Fruit fly (Drosophila melanogaster) whole organism, embryonic: ENCODE results near the gene syd.

ENCODE experiments used
- BtbVII ChIP-seq: fragments of 200-800 bp; sonication (Bioruptor generic); optimal IDR thresholded peaks from 3 replicates; lab custom pipeline; 2017; ENCODE audit warnings: missing biosample characterization, mild to moderate bottlenecking, missing genetic modification characterization
- CG12744 ChIP-seq: fragments of 200-800 bp; sonication (Bioruptor generic); optimal IDR thresholded peaks from 2 replicates; lab custom pipeline; 2016; ENCODE audit warnings: missing biosample characterization, missing genetic modification characterization
- CG12942 ChIP-seq: fragments of 200-800 bp; sonication (Bioruptor generic); optimal IDR thresholded peaks from 3 replicates; lab custom pipeline; 2016; ENCODE audit warnings: missing biosample characterization, missing genetic modification characterization
- CG17612 ChIP-seq: fragments of 200-800 bp; sonication (Bioruptor generic); IDR thresholded peaks from 2 replicates; pipeline ENCODE4 v1.3.6; 2022; ENCODE audit warnings: missing biosample characterization, missing genetic modification characterization
- CG17829 ChIP-seq: fragments of 200-800 bp; optimal IDR thresholded peaks from 2 replicates; lab custom pipeline; 2019; ENCODE audit warnings: missing biosample characterization, mild to moderate bottlenecking, missing genetic modification characterization, moderate library complexity
- CG18011 ChIP-seq: fragments of 200-800 bp; sonication (Bioruptor generic); optimal IDR thresholded peaks from 2 replicates; lab custom pipeline; 2017; ENCODE audit warnings: missing biosample characterization, missing genetic modification characterization, mild to moderate bottlenecking, moderate library complexity, missing genotype
- CG2875 ChIP-seq: fragments of 200-800 bp; sonication (Bioruptor generic); optimal IDR thresholded peaks from 2 replicates; lab custom pipeline; 2017; ENCODE audit warnings: missing biosample characterization, mild to moderate bottlenecking, missing genetic modification characterization, missing genetic modification reagents
- CG4617 ChIP-seq: fragments of 200-800 bp; sonication (Bioruptor generic); optimal IDR thresholded peaks from 3 replicates; lab custom pipeline; 2016; ENCODE audit warnings: missing biosample characterization, missing genetic modification characterization, borderline replicate concordance
- CG5180 ChIP-seq: fragments of 200-800 bp; sonication (Bioruptor generic); optimal IDR thresholded peaks from 3 replicates; lab custom pipeline; 2017; ENCODE audit warnings: missing biosample characterization, missing genetic modification characterization, mild to moderate bottlenecking, moderate library complexity, missing genetic modification reagents
- CG5245 ChIP-seq: fragments of 200-800 bp; sonication (Bioruptor generic); optimal IDR thresholded peaks from 3 replicates; lab custom pipeline; 2016; ENCODE audit warnings: missing biosample characterization, missing genetic modification characterization
- CG6175 ChIP-seq: fragments of 200-800 bp; sonication (Bioruptor generic); IDR thresholded peaks from 3 replicates; pipeline ENCODE4 v1.3.6; 2022; ENCODE audit warnings: missing biosample characterization, missing genetic modification characterization
- CG6654 ChIP-seq: fragments of 200-800 bp; sonication (Bioruptor generic); optimal IDR thresholded peaks from 2 replicates; lab custom pipeline; 2017; ENCODE audit warnings: missing biosample characterization, mild to moderate bottlenecking, missing genetic modification characterization
- CG6683 ChIP-seq: fragments of 200-800 bp; sonication (Bioruptor generic); optimal IDR thresholded peaks from 2 replicates; lab custom pipeline; 2017; ENCODE audit warnings: missing biosample characterization, mild to moderate bottlenecking, missing genetic modification characterization, missing genetic modification reagents
- CG6813 ChIP-seq: fragments of 200-800 bp; sonication (Bioruptor generic); optimal IDR thresholded peaks from 2 replicates; lab custom pipeline; 2017; ENCODE audit warnings: missing biosample characterization, missing genetic modification characterization, mild to moderate bottlenecking, moderate library complexity, missing genetic modification reagents
- CG8281 ChIP-seq: fragments of 200-800 bp; sonication (Bioruptor generic); optimal IDR thresholded peaks from 2 replicates; lab custom pipeline; 2018; ENCODE audit warnings: missing biosample characterization, mild to moderate bottlenecking, missing genetic modification characterization, moderate library complexity
- CG8765 ChIP-seq: fragments of 200-800 bp; sonication (Bioruptor generic); IDR thresholded peaks from 2 replicates; pipeline ENCODE4 v1.3.6; 2022; ENCODE audit warnings: missing biosample characterization, missing genetic modification characterization
- CG8944 ChIP-seq: fragments of 200-800 bp; sonication (Bioruptor generic); optimal IDR thresholded peaks from 3 replicates; lab custom pipeline; 2016; ENCODE audit warnings: missing biosample characterization, missing genetic modification characterization
- Dip3 ChIP-seq: fragments of 200-800 bp; sonication (Bioruptor generic); optimal IDR thresholded peaks from 3 replicates; lab custom pipeline; 2016; ENCODE audit warnings: missing biosample characterization, missing genetic modification characterization
- E2f2 ChIP-seq: fragments of 200-800 bp; sonication (Bioruptor generic); IDR thresholded peaks from 2 replicates; pipeline ENCODE4 v1.3.6; 2022; ENCODE audit warnings: missing biosample characterization, missing genetic modification characterization
- Ets97D ChIP-seq: fragments of 200-800 bp; sonication (Bioruptor generic); optimal IDR thresholded peaks from 3 replicates; lab custom pipeline; 2016; ENCODE audit warnings: missing biosample characterization, missing genetic modification characterization
- HLH54F ChIP-seq: fragments of 200-800 bp; sonication (Bioruptor generic); optimal IDR thresholded peaks from 3 replicates; lab custom pipeline; 2016; ENCODE audit warnings: missing biosample characterization, missing genetic modification characterization
- Hr39 ChIP-seq: fragments of >200 bp; optimal IDR thresholded peaks from 2 replicates; lab custom pipeline; 2017
- NfI ChIP-seq: fragments of 200-800 bp; sonication (Bioruptor generic); optimal IDR thresholded peaks from 3 replicates; lab custom pipeline; 2018; ENCODE audit warnings: missing biosample characterization, mild to moderate bottlenecking, missing genetic modification characterization, moderate library complexity
- Pdp1 ChIP-seq, 2 experiments: fragments of 200-800 bp; sonication (Bioruptor generic); optimal IDR thresholded peaks; 3 replicates each; lab custom pipeline; 2016; ENCODE audit warnings: missing biosample characterization in 2 of 2, missing genetic modification characterization in 2 of 2, mild to moderate bottlenecking in 1 of 2, moderate library complexity in 1 of 2
- Poxn ChIP-seq: fragments of 200-800 bp; sonication (Bioruptor generic); IDR thresholded peaks from 2 replicates; pipeline ENCODE4 v1.3.6; 2022; ENCODE audit warnings: missing biosample characterization, missing genetic modification characterization
- Ptx1 ChIP-seq: fragments of 200-800 bp; sonication (Bioruptor generic); IDR thresholded peaks from 2 replicates; pipeline ENCODE4 v1.3.6; 2022; ENCODE audit warnings: missing biosample characterization, missing genetic modification characterization
- Sox100B ChIP-seq: fragments of 200-800 bp; sonication (Bioruptor generic); optimal IDR thresholded peaks from 3 replicates; lab custom pipeline; 2018; ENCODE audit warnings: missing biosample characterization, mild to moderate bottlenecking, missing genetic modification characterization
- abd-A ChIP-seq: fragments of 200-800 bp; sonication (Bioruptor generic); optimal IDR thresholded peaks from 3 replicates; lab custom pipeline; 2019; ENCODE audit warnings: missing biosample characterization, mild to moderate bottlenecking, missing genetic modification characterization, moderate library complexity
- ap ChIP-seq: fragments of 200-800 bp; sonication (Bioruptor generic); IDR thresholded peaks from 2 replicates; pipeline ENCODE4 v1.3.6; 2022; ENCODE audit warnings: missing biosample characterization, missing genetic modification characterization
- ase ChIP-seq: fragments of 200-800 bp; sonication (Bioruptor generic); IDR thresholded peaks from 3 replicates; pipeline ENCODE4 v1.3.6; 2022; ENCODE audit warnings: missing biosample characterization, missing genetic modification characterization
- bowl ChIP-seq: fragments of 200-800 bp; sonication (Bioruptor generic); IDR thresholded peaks from 2 replicates; pipeline ENCODE4 v1.3.6; 2022; ENCODE audit warnings: missing biosample characterization, missing genetic modification characterization
- cato ChIP-seq: fragments of 200-800 bp; sonication (Bioruptor generic); optimal IDR thresholded peaks from 2 replicates; lab custom pipeline; 2016; ENCODE audit warnings: missing biosample characterization, missing genetic modification characterization, borderline replicate concordance
- croc ChIP-seq: fragments of 200-800 bp; sonication (Bioruptor generic); conservative IDR thresholded peaks from 3 replicates; pipeline ENCODE4 v1.3.6; 2022; ENCODE audit warnings: missing biosample characterization, missing genetic modification characterization
- dmrt11E ChIP-seq: fragments of 200-800 bp; sonication (Bioruptor generic); optimal IDR thresholded peaks from 3 replicates; lab custom pipeline; 2018; ENCODE audit warnings: missing biosample characterization, mild to moderate bottlenecking, missing genetic modification characterization, moderate library complexity
- en ChIP-seq: fragments of 200-800 bp; sonication (Bioruptor generic); optimal IDR thresholded peaks from 2 replicates; lab custom pipeline; 2016; ENCODE audit warnings: missing biosample characterization, missing genetic modification characterization
- gcm2 ChIP-seq: fragments of 200-800 bp; sonication (Bioruptor generic); optimal IDR thresholded peaks from 2 replicates; lab custom pipeline; 2016; ENCODE audit warnings: missing biosample characterization, missing genetic modification characterization
- gem ChIP-seq: fragments of 200-800 bp; sonication (Bioruptor generic); optimal IDR thresholded peaks from 2 replicates; lab custom pipeline; 2019; ENCODE audit warnings: missing biosample characterization, mild to moderate bottlenecking, missing genetic modification characterization, moderate library complexity
- grn ChIP-seq: fragments of 200-800 bp; sonication (Bioruptor generic); optimal IDR thresholded peaks from 3 replicates; lab custom pipeline; 2017; ENCODE audit warnings: missing biosample characterization, missing genetic modification characterization
- hth ChIP-seq: fragments of >200 bp; optimal IDR thresholded peaks from 2 replicates; lab custom pipeline; 2017; ENCODE audit warnings: inconsistent platforms
- ind ChIP-seq: fragments of 200-800 bp; sonication (Bioruptor generic); optimal IDR thresholded peaks from 3 replicates; lab custom pipeline; 2016; ENCODE audit warnings: missing biosample characterization, missing genetic modification characterization
- knrl ChIP-seq: fragments of 200-800 bp; sonication (Bioruptor generic); IDR thresholded peaks from 3 replicates; pipeline ENCODE4 v1.3.6; 2022; ENCODE audit warnings: missing biosample characterization, missing genetic modification characterization; ENCODE audit not compliant: partially characterized antibody
- lbe ChIP-seq: fragments of 200-800 bp; sonication (Bioruptor generic); optimal IDR thresholded peaks from 2 replicates; lab custom pipeline; 2016; ENCODE audit warnings: missing biosample characterization, mild to moderate bottlenecking, missing genetic modification characterization
- lilli ChIP-seq: fragments of 200-800 bp; sonication (Bioruptor generic); optimal IDR thresholded peaks from 3 replicates; lab custom pipeline; 2016; ENCODE audit warnings: missing biosample characterization, missing genetic modification characterization
- odd ChIP-seq: fragments of 200-800 bp; sonication (Bioruptor generic); optimal IDR thresholded peaks from 2 replicates; lab custom pipeline; 2017; ENCODE audit warnings: missing biosample characterization, mild to moderate bottlenecking, missing genetic modification characterization
- otp ChIP-seq: fragments of 200-800 bp; sonication (Bioruptor generic); IDR thresholded peaks from 3 replicates; pipeline ENCODE4, ENCODE4 v1.3.6; 2022; ENCODE audit warnings: missing biosample characterization, missing genetic modification characterization
- pho ChIP-seq: fragments of 200-800 bp; sonication (Bioruptor generic); optimal IDR thresholded peaks from 2 replicates; lab custom pipeline; 2016; ENCODE audit warnings: missing biosample characterization, missing genetic modification characterization
- salm ChIP-seq: fragments of 200-800 bp; sonication (Bioruptor generic); optimal IDR thresholded peaks from 2 replicates; lab custom pipeline; 2018; ENCODE audit warnings: missing biosample characterization, mild to moderate bottlenecking, missing genetic modification characterization
- sens-2 ChIP-seq: fragments of 200-800 bp; sonication (Bioruptor generic); IDR thresholded peaks from 2 replicates; pipeline ENCODE4 v1.3.6; 2022; ENCODE audit warnings: missing biosample characterization, missing genetic modification characterization
- sr ChIP-seq: fragments of 200-800 bp; sonication (Bioruptor generic); IDR thresholded peaks from 3 replicates; pipeline ENCODE4 v1.3.6; 2022; ENCODE audit warnings: missing biosample characterization, missing genetic modification characterization
- tup ChIP-seq: fragments of 200-800 bp; sonication (Bioruptor generic); optimal IDR thresholded peaks from 2 replicates; lab custom pipeline; 2016; ENCODE audit warnings: missing biosample characterization, mild to moderate bottlenecking, missing genetic modification characterization, moderate library complexity
- zen ChIP-seq: fragments of 200-800 bp; sonication (Bioruptor generic); optimal IDR thresholded peaks from 3 replicates; lab custom pipeline; 2018; ENCODE audit warnings: missing biosample characterization, mild to moderate bottlenecking, missing genetic modification characterization, moderate library complexity

syd gene

DNA sequence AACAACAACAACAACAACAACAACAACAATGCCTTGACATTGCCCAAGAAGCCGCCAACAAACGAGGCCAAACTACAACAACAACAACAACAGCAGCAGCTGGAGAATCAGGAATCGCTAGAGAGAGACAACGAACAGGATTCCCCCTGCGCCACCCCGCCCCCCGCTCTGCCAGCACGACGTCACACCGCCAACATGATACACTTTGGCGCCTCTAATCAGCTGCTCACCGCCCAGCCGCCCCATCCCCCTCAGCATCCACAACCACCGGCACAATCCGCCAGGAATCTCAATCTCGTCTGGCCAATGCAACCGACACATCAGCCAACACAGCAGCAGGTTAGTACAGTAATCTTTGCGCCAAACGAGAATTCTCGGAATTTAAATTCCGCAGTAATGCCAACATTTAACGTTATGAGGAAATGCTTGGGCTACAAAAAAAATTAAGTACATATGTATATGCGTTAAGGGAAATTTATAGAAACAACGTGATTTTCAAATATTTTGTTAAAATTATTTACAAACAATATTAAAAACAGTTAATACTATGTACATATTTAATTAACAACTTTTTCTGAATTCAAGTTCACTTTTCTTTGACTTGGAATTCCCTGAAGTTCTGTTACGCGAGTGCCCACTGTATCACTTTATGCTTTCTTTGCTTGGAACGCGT, 66.1 kb downstream of the syd start (continued):
- no peak for TF ChIP-seq ap (GFP tag; lab: Robert Waterston, UW)
- TF ChIP-seq lilli (GFP tag; lab: Kevin White, UChicago) = no peak
- TF ChIP-seq CG4617 (GFP tag; lab: Kevin White, UChicago) = no peak
- TF ChIP-seq CG5180 (GFP tag; lab: Kevin White, UChicago) = no peak
- no peak for TF ChIP-seq Hr39
- no peak for TF ChIP-seq pho (GFP tag; lab: Kevin White, UChicago)
- TF ChIP-seq BtbVII = no peak
- no peak for TF ChIP-seq en
- no peak for TF ChIP-seq cato (GFP tag; lab: Kevin White, UChicago)
- TF ChIP-seq gcm2 (GFP tag; lab: Kevin White, UChicago) = no peak
- TF ChIP-seq CG8281 (tag; lab: Kevin White, UChicago) = no peak
- TF ChIP-seq croc (GFP tag; lab: Robert Waterston, UW) = no peak
- no peak for TF ChIP-seq CG12942 (GFP tag; lab: Kevin White, UChicago)
- no peak for TF ChIP-seq ind (GFP tag; lab: Kevin White, UChicago)
- no peak for TF ChIP-seq Pdp1 (GFP tag; optimal IDR thresholded peaks at IDR 0.05; lab: Kevin White, UChicago)
- TF ChIP-seq ase = no peak
- no peak for TF ChIP-seq tup (GFP tag; lab: Kevin White, UChicago)
- TF ChIP-seq zen (tag; lab: Kevin White, UChicago) = no peak
- no peak for TF ChIP-seq sr
- TF ChIP-seq gem (tag; lab: Kevin White, UChicago) = peak; percentile 66
- TF ChIP-seq CG6683 (GFP tag; lab: Kevin White, UChicago) = no peak
- no peak for TF ChIP-seq abd-A (tag; lab: Kevin White, UChicago)
- no peak for TF ChIP-seq hth (lab: Kevin White, UChicago)
- no peak for TF ChIP-seq Dip3 (GFP tag; lab: Kevin White, UChicago)
- TF ChIP-seq CG8944 = no peak
- TF ChIP-seq salm (tag; lab: Kevin White, UChicago) = no peak
- no peak for TF ChIP-seq CG8765 (GFP tag; lab: Robert Waterston, UW)
- no peak for TF ChIP-seq odd (GFP tag; lab: Kevin White, UChicago)
- no peak for TF ChIP-seq sens-2 (GFP tag; lab: Robert Waterston, UW)
- TF ChIP-seq lbe (GFP tag; lab: Kevin White, UChicago) = no peak
- TF ChIP-seq Ptx1 (GFP tag; lab: Robert Waterston, UW) = peak; percentile 59; the same call in 1 of the 2 replicates
- no peak for TF ChIP-seq CG6175 (GFP tag; lab: Robert Waterston, UW)
- TF ChIP-seq NfI (GFP tag; lab: Kevin White, UChicago) = peak; percentile 13
- TF ChIP-seq E2f2 = peak; percentile 31; the same call in 1 of the 2 replicates
- TF ChIP-seq otp (GFP tag; lab: Robert Waterston, UW) = no peak
- no peak for TF ChIP-seq CG17612 (GFP tag; lab: Robert Waterston, UW)
- TF ChIP-seq grn (GFP tag; lab: Kevin White, UChicago) = no peak
- TF ChIP-seq CG2875 = peak; percentile 43
- no peak for TF ChIP-seq CG18011 (GFP tag; lab: Kevin White, UChicago)
- peak; percentile 50 for TF ChIP-seq Sox100B
- TF ChIP-seq CG6654 (GFP tag; lab: Kevin White, UChicago) = no peak
- no peak for TF ChIP-seq CG12744 (GFP tag; lab: Kevin White, UChicago)
- no peak for TF ChIP-seq CG6813 (GFP tag; lab: Kevin White, UChicago)
- no peak for TF ChIP-seq Ets97D
- no peak for TF ChIP-seq knrl (GFP tag; lab: Robert Waterston, UW)
- no peak for TF ChIP-seq Poxn (GFP tag; lab: Robert Waterston, UW)
- 0 out of 2 replicates have a peak, but pooled peaks have one; percentile 16 for TF ChIP-seq bowl (GFP tag; lab: Robert Waterston, UW)
- no peak for TF ChIP-seq dmrt11E (tag; lab: Kevin White, UChicago)
- TF ChIP-seq HLH54F = no peak
- TF ChIP-seq CG5245 = no peak
- TF ChIP-seq CG17829 (tag; lab: Kevin White, UChicago) = peak; percentile 29
